Worm (Caenorhabditis elegans) whole organism, early embryonic: ENCODE results near the gene his-8.

Experiments
- ama-1 ChIP-seq: fragments of 150-350 bp; optimal IDR thresholded peaks from 2 replicates; lab custom pipeline; 2014
- ets-7 ChIP-seq: sonication (generic microtip); optimal IDR thresholded peaks from 2 replicates; lab custom pipeline; 2016; ENCODE audit warnings: missing genotype, missing genetic modification characterization, missing compliant biosample characterization
- flt-1 ChIP-seq: fragments of 200-800 bp; sonication (Bioruptor generic); IDR thresholded peaks from 2 replicates; pipeline ENCODE4 v1.3.6; 2022; ENCODE audit warnings: missing genetic modification characterization, missing compliant biosample characterization
- tra-4 ChIP-seq: sonication (generic microtip); optimal IDR thresholded peaks from 2 replicates; lab custom pipeline; 2017; ENCODE audit warnings: missing genetic modification characterization, missing compliant biosample characterization

- TF ChIP-seq tra-4 (tag; lab: Kevin White, UChicago) (no peak), ets-7 (no peak), flt-1 (GFP tag; lab: Robert Waterston, UW) (no peak), ama-1 (lab: Kevin White, UChicago) (no peak)
Measured at ce11 chrV:8569172-8569571, 36.3 kb upstream of the his-8 start.
